Worm (Caenorhabditis elegans): ENCODE measurements around the gene D1014.2.

DNA sequence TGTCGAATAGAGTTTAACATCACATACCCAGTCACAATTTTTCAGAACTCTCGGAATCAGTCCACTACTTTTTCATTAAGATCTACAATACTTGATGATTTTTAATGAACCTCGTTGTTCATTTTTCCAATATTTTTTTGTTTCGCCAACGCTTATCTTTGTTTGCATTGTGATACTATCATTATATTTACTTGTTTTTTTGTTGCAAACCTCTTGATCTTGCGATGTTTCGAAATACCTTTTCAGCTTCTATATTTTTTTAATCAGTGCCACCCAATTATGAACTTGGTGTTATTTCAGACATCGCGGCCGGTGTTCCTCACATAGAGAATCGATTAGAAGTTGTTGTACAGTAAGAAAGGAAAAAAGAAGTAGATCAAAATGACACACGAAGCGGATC, 35.0 kb upstream of the D1014.2 start, which contains the start of gene myo-5:
- no peak for TF ChIP-seq lin-35 (GFP tag; optimal IDR thresholded peaks at IDR 0.05)
- TF ChIP-seq nhr-47 (tag; optimal IDR thresholded peaks at IDR 0.05) = no peak
- no peak for TF ChIP-seq lsy-2 (tag; optimal IDR thresholded peaks at IDR 0.05)
- no peak for TF ChIP-seq unc-86 (tag; optimal IDR thresholded peaks at IDR 0.05)
- no peak for TF ChIP-seq aha-1 (tag; optimal IDR thresholded peaks at IDR 0.05)
- no peak for TF ChIP-seq pqm-1 (tag; optimal IDR thresholded peaks at IDR 0.05)
- TF ChIP-seq C16A3.4 (tag; optimal IDR thresholded peaks at IDR 0.05) = no peak
- TF ChIP-seq nhr-11 (tag; optimal IDR thresholded peaks at IDR 0.05) = no peak
- no peak for TF ChIP-seq skn-1 (tag; optimal IDR thresholded peaks at IDR 0.05)
- TF ChIP-seq mdl-1 (tag; optimal IDR thresholded peaks at IDR 0.05) = no peak
